Worm (Caenorhabditis elegans) whole organism, mixed stage, embryonic: ENCODE measurements around the gene spas-1.

ENCODE experiments used
- blmp-1 ChIP-seq: fragments of 150-350 bp; optimal IDR thresholded peaks from 2 replicates; lab custom pipeline; 2014; ENCODE audit warnings: missing biosample characterization, missing genetic modification characterization
- mab-5 ChIP-seq: fragments of 150-350 bp; optimal IDR thresholded peaks from 2 replicates; lab custom pipeline; 2014; ENCODE audit warnings: missing biosample characterization, missing genetic modification characterization
- nhr-28 ChIP-seq: fragments of 150-350 bp; optimal IDR thresholded peaks from 2 replicates; lab custom pipeline; 2014; ENCODE audit warnings: missing biosample characterization, missing genetic modification characterization

- TF ChIP-seq mab-5 (tag; lab: Kevin White, UChicago) = no peak
- TF ChIP-seq blmp-1 (tag; lab: Kevin White, UChicago) = no peak
- TF ChIP-seq nhr-28 = no peak
Measured at ce11 chrV:9212499-9212898, 36.9 kb downstream of the spas-1 start.
